Worm (Caenorhabditis elegans) whole organism, L4 larva: ENCODE data around the gene C03B1.9.

Experiments used
- R02D3.7 ChIP-seq: fragments of 150-350 bp; sonication (generic microtip); optimal IDR thresholded peaks from 3 replicates; lab custom pipeline; 2014; ENCODE audit warnings: missing biosample characterization, missing genetic modification characterization
- ceh-28 ChIP-seq: fragments of 150-350 bp; optimal IDR thresholded peaks from 2 replicates; lab custom pipeline; 2014; ENCODE audit warnings: missing biosample characterization, missing genetic modification reagents, missing genetic modification characterization
- lim-7 ChIP-seq: fragments of 200-800 bp; sonication (Bioruptor generic); IDR thresholded peaks from 2 replicates; pipeline ENCODE4 v1.3.6; 2022; ENCODE audit warnings: missing genetic modification characterization, missing compliant biosample characterization
- nhr-28 ChIP-seq: fragments of 150-350 bp; optimal IDR thresholded peaks from 2 replicates; lab custom pipeline; 2014; ENCODE audit warnings: missing biosample characterization, missing genetic modification characterization
- snpc-4 ChIP-seq: fragments of 150-350 bp; optimal IDR thresholded peaks from 2 replicates; lab custom pipeline; 2014; ENCODE audit warnings: missing biosample characterization, missing genetic modification characterization

DNA sequence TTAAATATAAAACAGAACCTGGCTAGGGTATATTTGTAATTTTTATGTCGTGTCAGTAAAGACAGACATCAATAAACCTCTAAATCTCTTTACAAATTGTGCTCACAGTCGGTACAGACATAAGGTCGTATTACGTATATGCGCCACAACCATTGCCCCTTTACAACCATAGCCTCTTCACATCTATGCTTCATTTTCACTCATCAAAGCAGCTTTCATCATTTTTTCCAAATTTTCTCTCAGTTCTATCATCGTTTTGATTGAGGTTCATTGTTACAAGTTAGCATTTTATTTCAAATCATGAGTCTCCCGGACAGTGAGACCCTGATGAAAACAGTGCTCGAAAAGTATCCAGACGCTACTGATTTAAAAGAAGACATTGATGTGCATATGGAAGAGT lies 17.3 kb upstream of the C03B1.9 start, which contains the start of gene C03B1.4:
- TF ChIP-seq nhr-28 (no peak), snpc-4 (tag; lab: Kevin White, UChicago) (no peak), lim-7 (GFP tag; lab: Robert Waterston, UW) (no peak), R02D3.7 (tag; lab: Kevin White, UChicago) (no peak), ceh-28 (no peak)
